Worm (Caenorhabditis elegans): Measurements from ENCODE around the gene gur-4.

Gene gur-4

ce11 chrII:14106164-14106563 lies 1.6 kb downstream of the gur-4 start:
- TF ChIP-seq lin-40 (tag; optimal IDR thresholded peaks at IDR 0.05) (no peak), ekl-4 (GFP tag; IDR thresholded peaks at IDR 0.05) (no peak), unc-130 (GFP tag; optimal IDR thresholded peaks at IDR 0.05) (no peak), ztf-3 (GFP tag; optimal IDR thresholded peaks at IDR 0.05) (no peak), Y53G8AR.9 (GFP tag; conservative IDR thresholded peaks at IDR 0.05) (no peak), tlf-1 (GFP tag; optimal IDR thresholded peaks at IDR 0.05) (no peak), sea-2 (GFP tag; IDR thresholded peaks at IDR 0.05) (no peak), nfya-2 (GFP tag; IDR thresholded peaks at IDR 0.05) (no peak), somi-1 (GFP tag; optimal IDR thresholded peaks at IDR 0.05) (no peak), ceh-91 (GFP tag; IDR thresholded peaks at IDR 0.05) (no peak), Y56A3A.18 (GFP tag; IDR thresholded peaks at IDR 0.05) (no peak), ceh-58 (GFP tag; IDR thresholded peaks at IDR 0.05) (no peak), unc-62 (GFP tag; optimal IDR thresholded peaks at IDR 0.05) (no peak), D2030.7 (GFP tag; IDR thresholded peaks at IDR 0.05) (no peak), zfh-2 (GFP tag; conservative IDR thresholded peaks at IDR 0.05) (no peak), snpc-1.1 (tag; optimal IDR thresholded peaks at IDR 0.05; ENCODE audit: insufficient read depth) (no peak)

DNA sequence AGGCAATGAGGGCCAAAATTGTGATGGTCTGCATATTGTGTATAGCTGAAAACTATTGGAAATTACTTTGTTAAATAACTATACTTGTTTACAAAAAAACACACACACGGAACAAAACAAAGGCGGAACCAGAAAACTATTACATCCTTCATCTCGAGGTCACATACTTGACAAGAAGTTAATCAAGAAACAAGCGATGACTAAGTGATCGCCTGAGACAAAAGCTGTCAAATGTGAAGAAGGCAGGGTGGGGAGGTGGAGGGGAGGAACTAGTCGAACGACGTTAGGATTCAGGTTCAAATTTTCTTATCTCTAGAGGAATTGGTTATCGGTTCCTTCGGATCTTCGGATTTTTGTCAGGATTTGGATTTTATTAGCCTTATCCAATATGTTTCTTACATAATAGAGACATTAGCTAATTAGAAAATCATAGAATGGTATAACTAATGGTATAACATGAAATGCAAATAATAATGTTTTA lies 4.7 kb downstream of the gur-4 start, which contains the start of gene cpg-7:
TSS of gene cpg-7 (minus strand) at position 51 of the 481 bp plus-strand sequence.
- TF ChIP-seq sdz-38 (tag; optimal IDR thresholded peaks at IDR 0.05): no peak
- no peak for TF ChIP-seq C06A6.2 (GFP tag; conservative IDR thresholded peaks at IDR 0.05)
- TF ChIP-seq bed-2 (GFP tag; IDR thresholded peaks at IDR 0.05): no peak
- TF ChIP-seq egl-18 (GFP tag; IDR thresholded peaks at IDR 0.05): no peak
- TF ChIP-seq F33H1.4 (GFP tag; IDR thresholded peaks at IDR 0.05): no peak

DNA sequence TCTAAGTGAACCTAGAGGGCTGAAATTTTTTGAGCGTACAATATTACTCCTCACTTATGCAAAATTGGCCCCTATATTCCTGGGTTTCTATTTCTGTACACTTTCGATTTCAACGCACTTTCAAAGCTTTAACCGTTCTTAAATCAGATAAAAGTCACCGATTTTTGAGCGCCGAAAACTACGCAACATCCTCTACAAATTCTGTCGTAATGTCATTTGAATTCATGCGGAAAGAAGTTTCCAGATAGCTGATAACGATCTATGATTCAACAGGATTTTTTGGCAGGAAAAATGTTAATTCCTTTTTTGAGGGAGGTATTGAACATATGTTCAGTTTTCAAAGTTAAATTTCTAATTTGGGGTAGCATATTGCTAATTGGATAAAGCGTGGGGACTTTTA lies 8.3 kb downstream of the gur-4 start:
- TF ChIP-seq K11D2.4 (GFP tag; IDR thresholded peaks at IDR 0.05): no peak
- TF ChIP-seq dpl-1 (GFP tag; optimal IDR thresholded peaks at IDR 0.05): no peak

ce11 chrII:14118391-14118790 lies 13.8 kb downstream of the gur-4 start:
- TF ChIP-seq F22D6.2 (tag; optimal IDR thresholded peaks at IDR 0.05): no peak
- no peak for TF ChIP-seq snpc-4 (GFP tag; optimal IDR thresholded peaks at IDR 0.05)
- peak in 2 of 4 experiments; percentile 29 to 58 for TF ChIP-seq snpc-4 (tag; optimal IDR thresholded peaks at IDR 0.05)
- no peak for TF ChIP-seq ccch-3 (GFP tag; optimal IDR thresholded peaks at IDR 0.05)
- no peak for TF ChIP-seq F10E7.11 (tag; optimal IDR thresholded peaks at IDR 0.05)
- no peak for TF ChIP-seq Y56A3A.18 (GFP tag; IDR thresholded peaks at IDR 0.05)
- TF ChIP-seq lag-1 (GFP tag; IDR thresholded peaks at IDR 0.05): no peak
- no peak for TF ChIP-seq pha-4 (tag; optimal IDR thresholded peaks at IDR 0.05)
- no peak for TF ChIP-seq nfya-1 (tag; optimal IDR thresholded peaks at IDR 0.05; ENCODE audit: borderline replicate concordance, insufficient read depth)

- no peak for TF ChIP-seq sea-2 (GFP tag; IDR thresholded peaks at IDR 0.05)
- no peak for TF ChIP-seq F57A8.1 (GFP tag; optimal IDR thresholded peaks at IDR 0.05)
- no peak for TF ChIP-seq hrde-1 (tag; optimal IDR thresholded peaks at IDR 0.05; ENCODE audit: borderline replicate concordance)
- no peak for TF ChIP-seq ceh-27 (GFP tag; optimal IDR thresholded peaks at IDR 0.05)
- TF ChIP-seq hlh-12 (tag; optimal IDR thresholded peaks at IDR 0.05): no peak
- no peak for TF ChIP-seq F37B4.10 (GFP tag; IDR thresholded peaks at IDR 0.05)
- no peak for TF ChIP-seq Y53F4B.3 (GFP tag; IDR thresholded peaks at IDR 0.05)
- TF ChIP-seq ceh-100 (GFP tag; IDR thresholded peaks at IDR 0.05): no peak
- TF ChIP-seq mcd-1 (GFP tag; IDR thresholded peaks at IDR 0.05): no peak
- TF ChIP-seq attf-5 (GFP tag; optimal IDR thresholded peaks at IDR 0.05): no peak
- no peak for TF ChIP-seq F57C9.4 (tag; optimal IDR thresholded peaks at IDR 0.05)
- no peak for TF ChIP-seq ceh-40 (GFP tag; IDR thresholded peaks at IDR 0.05)
Measured at ce11 chrII:14122065-14122464, 17.5 kb downstream of the gur-4 start, which contains the start of gene K09E4.4. TSS of gene K09E4.4 (minus strand) at chrII:14122165.

All from whole organism, young adult.